Worm (Caenorhabditis elegans) whole organism, early embryonic: ENCODE measurements around the gene C34D4.4.

Source experiments
- B0310.2 ChIP-seq: sonication (generic microtip); optimal IDR thresholded peaks from 2 replicates; lab custom pipeline; 2016; ENCODE audit warnings: mild to moderate bottlenecking, missing genetic modification characterization, missing compliant biosample characterization
- F13C5.2 ChIP-seq: sonication (generic microtip); optimal IDR thresholded peaks from 2 replicates; lab custom pipeline; 2017; ENCODE audit warnings: mild to moderate bottlenecking, missing genetic modification characterization, inconsistent platforms, missing compliant biosample characterization
- aly-1 ChIP-seq: sonication (generic microtip); optimal IDR thresholded peaks from 2 replicates; lab custom pipeline; 2016; ENCODE audit warnings: missing genetic modification characterization, missing compliant biosample characterization
- ama-1 ChIP-seq: fragments of 150-350 bp; optimal IDR thresholded peaks from 2 replicates; lab custom pipeline; 2014
- ceh-13 ChIP-seq: fragments of 200-800 bp; sonication (Bioruptor generic); optimal IDR thresholded peaks from 2 replicates; lab custom pipeline; 2018; ENCODE audit warnings: mild to moderate bottlenecking, missing genetic modification characterization, missing compliant biosample characterization
- ceh-36 ChIP-seq: sonication (generic microtip); optimal IDR thresholded peaks from 2 replicates; lab custom pipeline; 2016; ENCODE audit warnings: missing genetic modification characterization, inconsistent platforms, missing compliant biosample characterization
- ets-7 ChIP-seq: sonication (generic microtip); optimal IDR thresholded peaks from 2 replicates; lab custom pipeline; 2016; ENCODE audit warnings: missing genotype, missing genetic modification characterization, missing compliant biosample characterization
- flt-1 ChIP-seq: fragments of 200-800 bp; sonication (Bioruptor generic); IDR thresholded peaks from 2 replicates; pipeline ENCODE4 v1.3.6; 2022; ENCODE audit warnings: missing genetic modification characterization, missing compliant biosample characterization
- hmbx-1 ChIP-seq: sonication (generic microtip); optimal IDR thresholded peaks from 2 replicates; lab custom pipeline; 2016; ENCODE audit warnings: mild to moderate bottlenecking, missing genetic modification characterization, missing compliant biosample characterization
- hmg-4 ChIP-seq: fragments of 200-800 bp; sonication (Bioruptor generic); optimal IDR thresholded peaks from 2 replicates; lab custom pipeline; 2018; ENCODE audit warnings: mild to moderate bottlenecking, missing genetic modification characterization, missing compliant biosample characterization
- hnd-1 ChIP-seq: sonication (generic microtip); optimal IDR thresholded peaks from 2 replicates; lab custom pipeline; 2016; ENCODE audit warnings: missing genetic modification characterization, missing compliant biosample characterization
- pes-1 ChIP-seq: fragments of 200-800 bp; sonication (Bioruptor generic); IDR thresholded peaks from 2 replicates; pipeline ENCODE4 v1.3.6; 2022; ENCODE audit warnings: missing genetic modification reagents, missing genetic modification characterization, missing compliant biosample characterization
- scrt-1 ChIP-seq: fragments of 200-800 bp; sonication (Bioruptor generic); IDR thresholded peaks from 2 replicates; pipeline ENCODE4 v1.3.6; 2022; ENCODE audit warnings: missing genetic modification characterization, missing compliant biosample characterization
- sea-1 ChIP-seq: fragments of 200-800 bp; sonication (Bioruptor generic); conservative IDR thresholded peaks from 2 replicates; pipeline ENCODE4 v1.3.6; 2022; ENCODE audit warnings: missing genetic modification characterization, missing compliant biosample characterization
- tbx-11 ChIP-seq: fragments of 200-800 bp; sonication (Bioruptor generic); IDR thresholded peaks from 2 replicates; pipeline ENCODE4 v1.3.6; 2022; ENCODE audit warnings: missing genetic modification characterization, missing compliant biosample characterization
- tbx-37 ChIP-seq: fragments of 200-800 bp; sonication (Bioruptor generic); conservative IDR thresholded peaks from 2 replicates; pipeline ENCODE4 v1.3.6; 2022; ENCODE audit warnings: missing genetic modification reagents, missing genetic modification characterization, missing compliant biosample characterization
- tra-4 ChIP-seq: sonication (generic microtip); optimal IDR thresholded peaks from 2 replicates; lab custom pipeline; 2017; ENCODE audit warnings: missing genetic modification characterization, missing compliant biosample characterization

C34D4.4 gene

ce11 chrIV:7154356-7154755 is 5.2 kb downstream of the C34D4.4 start, which contains the start of gene C34D4.2:
Gene C34D4.2, plus strand, starts transcription at chrIV:7154656.
- no peak for TF ChIP-seq tra-4 (tag; lab: Kevin White, UChicago)
- no peak for TF ChIP-seq tbx-37 (GFP tag; lab: Robert Waterston, UW)

ce11 chrIV:7156356-7156755 is 7.2 kb downstream of the C34D4.4 start, which contains the start of gene maph-9:
Gene maph-9, plus strand, starts transcription at chrIV:7156628.
- TF ChIP-seq ceh-13 (no peak), ceh-36 (tag; lab: Kevin White, UChicago) (no peak), ama-1 (lab: Kevin White, UChicago) (no peak), tra-4 (tag; lab: Kevin White, UChicago) (no peak), sea-1 (GFP tag; lab: Robert Waterston, UW) (no peak)

- TF ChIP-seq tbx-11 (GFP tag; lab: Robert Waterston, UW) (no peak), hmg-4 (no peak), ceh-36 (tag; lab: Kevin White, UChicago) (no peak), ceh-13 (no peak), aly-1 (no peak), hnd-1 (no peak), F13C5.2 (tag; lab: Kevin White, UChicago) (no peak), hmbx-1 (no peak)
Observed at ce11 chrIV:7158161-7158560, 9.0 kb downstream of the C34D4.4 start.

- TF ChIP-seq tra-4 (tag; lab: Kevin White, UChicago) = no peak
- no peak for TF ChIP-seq F13C5.2 (tag; lab: Kevin White, UChicago)
- no peak for TF ChIP-seq aly-1
- no peak for TF ChIP-seq ceh-13
- TF ChIP-seq hmbx-1 = no peak
- TF ChIP-seq scrt-1 (GFP tag; lab: Robert Waterston, UW) = no peak
- no peak for TF ChIP-seq hmg-4
- no peak for TF ChIP-seq ama-1 (lab: Kevin White, UChicago)
- TF ChIP-seq tbx-37 (GFP tag; lab: Robert Waterston, UW) = no peak
- TF ChIP-seq sea-1 (GFP tag; lab: Robert Waterston, UW) = no peak
- TF ChIP-seq ceh-36 (tag; lab: Kevin White, UChicago) = no peak
- no peak for TF ChIP-seq B0310.2
- no peak for TF ChIP-seq flt-1 (GFP tag; lab: Robert Waterston, UW)
- no peak for TF ChIP-seq tbx-11 (GFP tag; lab: Robert Waterston, UW)
- no peak for TF ChIP-seq ets-7 (tag; lab: Kevin White, UChicago)
- TF ChIP-seq hnd-1 = no peak
- no peak for TF ChIP-seq pes-1 (GFP tag; lab: Robert Waterston, UW)
Observed at ce11 chrIV:7159586-7159985, 10.4 kb downstream of the C34D4.4 start.

- TF ChIP-seq tbx-11 (GFP tag; lab: Robert Waterston, UW) = no peak
- no peak for TF ChIP-seq pes-1 (GFP tag; lab: Robert Waterston, UW)
- TF ChIP-seq F13C5.2 (tag; lab: Kevin White, UChicago) = peak; percentile 3
- TF ChIP-seq hmg-4 = no peak
Observed at ce11 chrIV:7165723-7166122, 16.6 kb downstream of the C34D4.4 start, which contains the start of gene rpc-1. Gene rpc-1, minus strand, starts transcription at chrIV:7165748.

ce11 chrIV:7166553-7166952 is 17.4 kb downstream of the C34D4.4 start, which contains the start of gene C42D4.18:
Gene C42D4.18, plus strand, starts transcription at chrIV:7166783.
- TF ChIP-seq B0310.2 (no peak), pes-1 (GFP tag; lab: Robert Waterston, UW) (no peak), aly-1 (no peak), hmbx-1 (no peak), flt-1 (GFP tag; lab: Robert Waterston, UW) (no peak), hmg-4 (no peak), ets-7 (tag; lab: Kevin White, UChicago) (no peak)

- TF ChIP-seq hmg-4 (no peak), flt-1 (GFP tag; lab: Robert Waterston, UW) (no peak), aly-1 (no peak), tbx-11 (GFP tag; lab: Robert Waterston, UW) (no peak), ceh-13 (no peak), scrt-1 (GFP tag; lab: Robert Waterston, UW) (no peak)
Observed at ce11 chrIV:7167983-7168760, 19.0 kb downstream of the C34D4.4 start, which contains the start of gene skr-16. Gene skr-16, plus strand, starts transcription at chrIV:7168710.

- TF ChIP-seq sea-1 (GFP tag; lab: Robert Waterston, UW) (no peak), F13C5.2 (tag; lab: Kevin White, UChicago) (no peak), ets-7 (tag; lab: Kevin White, UChicago) (no peak), hnd-1 (no peak), ceh-13 (no peak)
Observed at ce11 chrIV:7171222-7171621, 22.1 kb downstream of the C34D4.4 start, which contains the start of gene str-220. Gene str-220, minus strand, starts transcription at chrIV:7171322.

ce11 chrIV:7173489-7173888 is 24.3 kb downstream of the C34D4.4 start, which contains the start of gene str-1:
Gene str-1, plus strand, starts transcription at chrIV:7173789.
- TF ChIP-seq flt-1 (GFP tag; lab: Robert Waterston, UW) (no peak), hmg-4 (no peak), hnd-1 (no peak), hmbx-1 (no peak), F13C5.2 (tag; lab: Kevin White, UChicago) (no peak), scrt-1 (GFP tag; lab: Robert Waterston, UW) (no peak), ets-7 (tag; lab: Kevin White, UChicago) (no peak), ceh-36 (tag; lab: Kevin White, UChicago) (no peak), tbx-11 (GFP tag; lab: Robert Waterston, UW) (no peak), tra-4 (tag; lab: Kevin White, UChicago) (no peak), tbx-37 (GFP tag; lab: Robert Waterston, UW) (no peak), ama-1 (lab: Kevin White, UChicago) (no peak), pes-1 (GFP tag; lab: Robert Waterston, UW) (no peak), aly-1 (no peak), sea-1 (GFP tag; lab: Robert Waterston, UW) (no peak), ceh-13 (no peak), B0310.2 (no peak)
